1 fruit fly cellular context compared by ENCODE assay signal in the genomic region with DNA sequence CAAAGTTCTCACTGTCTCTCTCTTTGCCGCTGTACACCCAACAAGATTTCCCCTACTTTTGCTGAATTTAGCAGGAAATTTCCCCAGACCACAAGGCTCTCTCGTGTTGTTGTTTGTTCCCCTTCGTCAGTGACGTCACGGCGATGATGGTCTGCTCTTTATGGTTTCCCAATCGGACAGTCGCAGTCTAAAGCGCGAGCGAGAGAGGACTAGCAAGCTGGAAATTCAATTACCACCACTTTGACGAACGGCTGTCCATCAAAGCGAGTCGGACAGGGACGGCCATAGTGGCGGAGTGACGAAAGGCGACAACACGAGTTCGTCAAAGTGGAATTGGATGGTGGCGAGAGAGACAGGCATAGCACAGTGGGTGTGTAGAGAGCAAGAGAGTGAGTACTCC.
A peak's percentile ranks its signal among the peaks of the same experiment; 100 is the strongest.
TF ChIP-seq lines count a peak whose summit lies in the region.

No protein-coding gene starts in this region.

TF ChIP-seq in whole organism, embryonic, 481 proteins besides CTCF, POLR2A, EP300 and RAD21 (continued from another document and continues in another):
- peak; percentile 83 to 96 for TF ChIP-seq Trl (optimal IDR thresholded peaks at IDR 0.05; lab: Kevin White, UChicago)
- TF ChIP-seq Trl (GFP tag; optimal IDR thresholded peaks at IDR 0.05; lab: Kevin White, UChicago) = peak; percentile 65
- no peak for TF ChIP-seq gfzf (GFP tag; optimal IDR thresholded peaks at IDR 0.05; lab: Kevin White, UChicago)
- peak; percentile 79 for TF ChIP-seq Bgb (GFP tag; IDR thresholded peaks at IDR 0.05; lab: Robert Waterston, UW; ENCODE audit: partially characterized antibody)
- no peak for TF ChIP-seq ara (GFP tag; IDR thresholded peaks at IDR 0.05; lab: Robert Waterston, UW)
- no peak for TF ChIP-seq vvl (GFP tag; IDR thresholded peaks at IDR 0.05; lab: Robert Waterston, UW)
- TF ChIP-seq bcd (GFP tag; optimal IDR thresholded peaks at IDR 0.05; lab: Kevin White, UChicago) = no peak
- no peak for TF ChIP-seq row (GFP tag; IDR thresholded peaks at IDR 0.05; lab: Robert Waterston, UW)
- TF ChIP-seq CG17829 (tag; optimal IDR thresholded peaks at IDR 0.05; lab: Kevin White, UChicago) = peak; percentile 35
- TF ChIP-seq pb (GFP tag; optimal IDR thresholded peaks at IDR 0.05; lab: Kevin White, UChicago) = peak; percentile 65
- no peak for TF ChIP-seq CG11456 (GFP tag; IDR thresholded peaks at IDR 0.05; lab: Robert Waterston, UW)
- TF ChIP-seq CG11398 (GFP tag; optimal IDR thresholded peaks at IDR 0.05; lab: Kevin White, UChicago) = no peak
- no peak for TF ChIP-seq Med (GFP tag; lab: Kevin White, UChicago)
- peak; percentile 100 for TF ChIP-seq CG8478 (optimal IDR thresholded peaks at IDR 0.05; lab: Kevin White, UChicago)
- peak; percentile 3 for TF ChIP-seq az2 (GFP tag; optimal IDR thresholded peaks at IDR 0.05; lab: Kevin White, UChicago)
- no peak for TF ChIP-seq Sox102F (GFP tag; optimal IDR thresholded peaks at IDR 0.05; lab: Kevin White, UChicago)
- TF ChIP-seq Elba2 (GFP tag; optimal IDR thresholded peaks at IDR 0.05; lab: Kevin White, UChicago) = peak; percentile 98
- TF ChIP-seq onecut (GFP tag; IDR thresholded peaks at IDR 0.05; lab: Robert Waterston, UW) = no peak
- TF ChIP-seq Abd-B (GFP tag; optimal IDR thresholded peaks at IDR 0.05; lab: Kevin White, UChicago) = peak; percentile 81
- no peak for TF ChIP-seq CG6254 (GFP tag; optimal IDR thresholded peaks at IDR 0.05; lab: Kevin White, UChicago)
- no peak for TF ChIP-seq B-H1 (GFP tag; IDR thresholded peaks at IDR 0.05; lab: Robert Waterston, UW)
- TF ChIP-seq E2f1 (GFP tag; IDR thresholded peaks at IDR 0.05; lab: Robert Waterston, UW) = no peak
- TF ChIP-seq mld (GFP tag; IDR thresholded peaks at IDR 0.05; lab: Robert Waterston, UW; ENCODE audit: partially characterized antibody) = no peak
- TF ChIP-seq CG11723 (GFP tag; optimal IDR thresholded peaks at IDR 0.05; lab: Kevin White, UChicago) = no peak
- TF ChIP-seq Vsx1 (GFP tag; optimal IDR thresholded peaks at IDR 0.05; lab: Kevin White, UChicago) = peak; percentile 28
- no peak for TF ChIP-seq ranshi (GFP tag; IDR thresholded peaks at IDR 0.05; lab: Robert Waterston, UW)
- TF ChIP-seq Spps (tag; optimal IDR thresholded peaks at IDR 0.05; lab: Kevin White, UChicago) = no peak
- TF ChIP-seq CG30403 (GFP tag; optimal IDR thresholded peaks at IDR 0.05; lab: Kevin White, UChicago) = no peak
- no peak for TF ChIP-seq Lpt (GFP tag; optimal IDR thresholded peaks at IDR 0.05; lab: Kevin White, UChicago)
- TF ChIP-seq CG7987 (GFP tag; optimal IDR thresholded peaks at IDR 0.05; lab: Kevin White, UChicago) = no peak
- no peak for TF ChIP-seq her (GFP tag; optimal IDR thresholded peaks at IDR 0.05; lab: Kevin White, UChicago)
- TF ChIP-seq CG6813 (GFP tag; optimal IDR thresholded peaks at IDR 0.05; lab: Kevin White, UChicago) = no peak
- no peak for TF ChIP-seq B-H2 (GFP tag; optimal IDR thresholded peaks at IDR 0.05; lab: Kevin White, UChicago)
- no peak for TF ChIP-seq zfh2 (GFP tag; optimal IDR thresholded peaks at IDR 0.05; lab: Kevin White, UChicago)
- TF ChIP-seq CG6854 (GFP tag; optimal IDR thresholded peaks at IDR 0.05; lab: Kevin White, UChicago) = no peak
- TF ChIP-seq lbe (GFP tag; optimal IDR thresholded peaks at IDR 0.05; lab: Kevin White, UChicago) = no peak
- no peak for TF ChIP-seq Sry-δ (GFP tag; optimal IDR thresholded peaks at IDR 0.05; lab: Kevin White, UChicago)
- TF ChIP-seq Scr (GFP tag; IDR thresholded peaks at IDR 0.05; lab: Robert Waterston, UW; ENCODE audit: partially characterized antibody) = peak; percentile 61
- TF ChIP-seq pum (GFP tag; optimal IDR thresholded peaks at IDR 0.05; lab: Kevin White, UChicago) = no peak
- no peak for TF ChIP-seq CG13775 (GFP tag; optimal IDR thresholded peaks at IDR 0.05; lab: Kevin White, UChicago)
- no peak for TF ChIP-seq CG10959 (GFP tag; IDR thresholded peaks at IDR 0.05; lab: Robert Waterston, UW)
- TF ChIP-seq chif (GFP tag; optimal IDR thresholded peaks at IDR 0.05; lab: Kevin White, UChicago) = peak in 1 of 2 experiments; percentile 7
- peak; percentile 26 for TF ChIP-seq oc (tag; optimal IDR thresholded peaks at IDR 0.05; lab: Kevin White, UChicago)
- no peak for TF ChIP-seq fru (optimal IDR thresholded peaks at IDR 0.05; lab: Kevin White, UChicago)
- no peak for TF ChIP-seq CG2889 (GFP tag; IDR thresholded peaks at IDR 0.05; lab: Robert Waterston, UW)
- no peak for TF ChIP-seq Dp (GFP tag; optimal IDR thresholded peaks at IDR 0.05; lab: Kevin White, UChicago)
- no peak for TF ChIP-seq zf30C (GFP tag; optimal IDR thresholded peaks at IDR 0.05; lab: Kevin White, UChicago)
- TF ChIP-seq Optix (GFP tag; IDR thresholded peaks at IDR 0.05; lab: Robert Waterston, UW) = no peak
- TF ChIP-seq caup (GFP tag; optimal IDR thresholded peaks at IDR 0.05; lab: Kevin White, UChicago; ENCODE audit: severe bottlenecking) = no peak
- TF ChIP-seq CG3281 (GFP tag; optimal IDR thresholded peaks at IDR 0.05; lab: Kevin White, UChicago) = no peak
- TF ChIP-seq E2f2 (GFP tag; IDR thresholded peaks at IDR 0.05; lab: Robert Waterston, UW) = 0 out of 2 replicates have a peak, but pooled peaks have one; percentile 32
- TF ChIP-seq ac (GFP tag; optimal IDR thresholded peaks at IDR 0.05; lab: Kevin White, UChicago) = peak; percentile 48
- TF ChIP-seq fd64A (GFP tag; optimal IDR thresholded peaks at IDR 0.05; lab: Kevin White, UChicago) = no peak
- no peak for TF ChIP-seq corto (GFP tag; optimal IDR thresholded peaks at IDR 0.05; lab: Kevin White, UChicago)
- no peak for TF ChIP-seq ap (GFP tag; IDR thresholded peaks at IDR 0.05; lab: Robert Waterston, UW)
- TF ChIP-seq CG11247 (GFP tag; IDR thresholded peaks at IDR 0.05; lab: Robert Waterston, UW) = no peak
- no peak for TF ChIP-seq Ets97D (GFP tag; optimal IDR thresholded peaks at IDR 0.05; lab: Kevin White, UChicago)
- no peak for TF ChIP-seq CG8089 (GFP tag; optimal IDR thresholded peaks at IDR 0.05; lab: Kevin White, UChicago)
- TF ChIP-seq sna (GFP tag; IDR thresholded peaks at IDR 0.05; lab: Robert Waterston, UW; ENCODE audit: partially characterized antibody) = peak; percentile 80
- peak; percentile 44; the same call in 1 of the 2 replicates for TF ChIP-seq bbx (GFP tag; IDR thresholded peaks at IDR 0.05; lab: Robert Waterston, UW; ENCODE audit: partially characterized antibody)
- TF ChIP-seq CG11093 (GFP tag; IDR thresholded peaks at IDR 0.05; lab: Robert Waterston, UW) = no peak
- no peak for TF ChIP-seq Hr39 (optimal IDR thresholded peaks at IDR 0.05; lab: Kevin White, UChicago)
- peak; percentile 13; the same call in 1 of the 2 replicates for TF ChIP-seq CG9932 (GFP tag; IDR thresholded peaks at IDR 0.05; lab: Robert Waterston, UW)
- no peak for TF ChIP-seq CG18476 (GFP tag; optimal IDR thresholded peaks at IDR 0.05; lab: Kevin White, UChicago)
- no peak for TF ChIP-seq sim (GFP tag; IDR thresholded peaks at IDR 0.05; lab: Robert Waterston, UW)
- TF ChIP-seq CG10431 (GFP tag; optimal IDR thresholded peaks at IDR 0.05; lab: Kevin White, UChicago) = no peak
- TF ChIP-seq dmrt99B (tag; optimal IDR thresholded peaks at IDR 0.05; lab: Kevin White, UChicago) = no peak
- peak; percentile 52 for TF ChIP-seq CG8924 (tag; optimal IDR thresholded peaks at IDR 0.05; lab: Kevin White, UChicago)
- TF ChIP-seq Dbx (GFP tag; IDR thresholded peaks at IDR 0.05; lab: Robert Waterston, UW) = peak; percentile 57; the same call in 1 of the 3 replicates
- TF ChIP-seq wek (GFP tag; optimal IDR thresholded peaks at IDR 0.05; lab: Kevin White, UChicago) = no peak
- peak; percentile 81 for TF ChIP-seq tna (GFP tag; IDR thresholded peaks at IDR 0.05; lab: Robert Waterston, UW; ENCODE audit: partially characterized antibody)
- peak; percentile 66 for TF ChIP-seq kni (GFP tag; optimal IDR thresholded peaks at IDR 0.05; lab: Kevin White, UChicago)
- TF ChIP-seq z (GFP tag; IDR thresholded peaks at IDR 0.05; lab: Robert Waterston, UW) = peak; percentile 99
- no peak for TF ChIP-seq Lim3 (GFP tag; IDR thresholded peaks at IDR 0.05; lab: Robert Waterston, UW)
- TF ChIP-seq Bdp1 (GFP tag; optimal IDR thresholded peaks at IDR 0.05; lab: Kevin White, UChicago) = no peak
- TF ChIP-seq ftz-f1 (GFP tag; optimal IDR thresholded peaks at IDR 0.05; lab: Kevin White, UChicago) = peak; percentile 68
- peak; percentile 83 for TF ChIP-seq seq (GFP tag; IDR thresholded peaks at IDR 0.05; lab: Robert Waterston, UW)
- TF ChIP-seq Doc3 (GFP tag; IDR thresholded peaks at IDR 0.05; lab: Robert Waterston, UW; ENCODE audit: partially characterized antibody) = no peak
- peak; percentile 48; the same call in 2 of the 4 replicates for TF ChIP-seq Dll (GFP tag; IDR thresholded peaks at IDR 0.05; lab: Robert Waterston, UW; ENCODE audit: partially characterized antibody)
- no peak for TF ChIP-seq CG5245 (GFP tag; optimal IDR thresholded peaks at IDR 0.05; lab: Kevin White, UChicago)
- no peak for TF ChIP-seq shn (GFP tag; optimal IDR thresholded peaks at IDR 0.05; lab: Kevin White, UChicago)
- no peak for TF ChIP-seq CG10565 (GFP tag; optimal IDR thresholded peaks at IDR 0.05; lab: Kevin White, UChicago)
- no peak for TF ChIP-seq CG1647 (GFP tag; optimal IDR thresholded peaks at IDR 0.05; lab: Kevin White, UChicago)
- no peak for TF ChIP-seq lmd (GFP tag; IDR thresholded peaks at IDR 0.05; lab: Robert Waterston, UW)
- no peak for TF ChIP-seq CG1024 (GFP tag; IDR thresholded peaks at IDR 0.05; lab: Robert Waterston, UW)
- TF ChIP-seq CG15696 (tag; optimal IDR thresholded peaks at IDR 0.05; lab: Kevin White, UChicago) = no peak
- no peak for TF ChIP-seq CG1602 (GFP tag; optimal IDR thresholded peaks at IDR 0.05; lab: Kevin White, UChicago)
- TF ChIP-seq CG4282 (GFP tag; optimal IDR thresholded peaks at IDR 0.05; lab: Kevin White, UChicago) = no peak
- no peak for TF ChIP-seq CG6689 (GFP tag; IDR thresholded peaks at IDR 0.05; lab: Robert Waterston, UW)
- TF ChIP-seq CG10654 (GFP tag; optimal IDR thresholded peaks at IDR 0.05; lab: Kevin White, UChicago) = no peak
- peak; percentile 14 for TF ChIP-seq CG12071 (GFP tag; optimal IDR thresholded peaks at IDR 0.05; lab: Kevin White, UChicago)
- TF ChIP-seq Meics (GFP tag; optimal IDR thresholded peaks at IDR 0.05; lab: Kevin White, UChicago) = no peak
- no peak for TF ChIP-seq scrt (GFP tag; optimal IDR thresholded peaks at IDR 0.05; lab: Kevin White, UChicago)
- TF ChIP-seq CG33557 (GFP tag; optimal IDR thresholded peaks at IDR 0.05; lab: Kevin White, UChicago) = peak; percentile 43
- TF ChIP-seq CG13123 (GFP tag; optimal IDR thresholded peaks at IDR 0.05; lab: Kevin White, UChicago) = no peak
- TF ChIP-seq CG10979 (tag; optimal IDR thresholded peaks at IDR 0.05; lab: Kevin White, UChicago) = no peak
- TF ChIP-seq ken (GFP tag; IDR thresholded peaks at IDR 0.05; lab: Robert Waterston, UW) = no peak
- TF ChIP-seq ci (GFP tag; IDR thresholded peaks at IDR 0.05; lab: Robert Waterston, UW) = no peak
- no peak for TF ChIP-seq CG2875 (GFP tag; optimal IDR thresholded peaks at IDR 0.05; lab: Kevin White, UChicago)
- TF ChIP-seq zen (tag; optimal IDR thresholded peaks at IDR 0.05; lab: Kevin White, UChicago) = peak; percentile 90
- no peak for TF ChIP-seq CG8765 (GFP tag; IDR thresholded peaks at IDR 0.05; lab: Robert Waterston, UW)
- no peak for TF ChIP-seq jigr1 (GFP tag; IDR thresholded peaks at IDR 0.05; lab: Robert Waterston, UW)
- no peak for TF ChIP-seq CG17802 (tag; optimal IDR thresholded peaks at IDR 0.05; lab: Kevin White, UChicago)
- TF ChIP-seq gcm2 (GFP tag; optimal IDR thresholded peaks at IDR 0.05; lab: Kevin White, UChicago) = no peak
- no peak for TF ChIP-seq salm (tag; optimal IDR thresholded peaks at IDR 0.05; lab: Kevin White, UChicago)
- TF ChIP-seq CG17568 (GFP tag; optimal IDR thresholded peaks at IDR 0.05; lab: Kevin White, UChicago) = no peak
- TF ChIP-seq CG2120 (GFP tag; optimal IDR thresholded peaks at IDR 0.05; lab: Kevin White, UChicago) = no peak
- no peak for TF ChIP-seq Rx (GFP tag; IDR thresholded peaks at IDR 0.05; lab: Robert Waterston, UW)
- TF ChIP-seq sug (tag; optimal IDR thresholded peaks at IDR 0.05; lab: Kevin White, UChicago) = no peak
- TF ChIP-seq Bteb2 (GFP tag; optimal IDR thresholded peaks at IDR 0.05; lab: Kevin White, UChicago) = peak; percentile 1
- peak; percentile 64; the same call in 1 of the 2 replicates for TF ChIP-seq rib (GFP tag; IDR thresholded peaks at IDR 0.05; lab: Robert Waterston, UW)
- TF ChIP-seq dan (GFP tag; IDR thresholded peaks at IDR 0.05; lab: Robert Waterston, UW) = no peak
- peak; percentile 89 for TF ChIP-seq Deaf1 (tag; optimal IDR thresholded peaks at IDR 0.05; lab: Kevin White, UChicago)
- TF ChIP-seq CG3726 (GFP tag; IDR thresholded peaks at IDR 0.05; lab: Robert Waterston, UW) = no peak
- peak; percentile 35; the same call in 1 of the 2 replicates for TF ChIP-seq MBD-R2 (GFP tag; IDR thresholded peaks at IDR 0.05; lab: Robert Waterston, UW)
- peak; percentile 88 for TF ChIP-seq ewg (GFP tag; optimal IDR thresholded peaks at IDR 0.05; lab: Kevin White, UChicago)
- TF ChIP-seq CG17912 (GFP tag; optimal IDR thresholded peaks at IDR 0.05; lab: Kevin White, UChicago) = peak; percentile 32
- no peak for TF ChIP-seq Fer2 (tag; optimal IDR thresholded peaks at IDR 0.05; lab: Kevin White, UChicago)
- TF ChIP-seq luna (GFP tag; optimal IDR thresholded peaks at IDR 0.05; lab: Kevin White, UChicago) = no peak
- TF ChIP-seq Drgx (GFP tag; IDR thresholded peaks at IDR 0.05; lab: Robert Waterston, UW) = no peak
- TF ChIP-seq Doc2 (GFP tag; IDR thresholded peaks at IDR 0.05; lab: Robert Waterston, UW) = no peak
- TF ChIP-seq fu2 (GFP tag; optimal IDR thresholded peaks at IDR 0.05; lab: Kevin White, UChicago) = no peak
- TF ChIP-seq Nf-YA (GFP tag; IDR thresholded peaks at IDR 0.05; lab: Robert Waterston, UW) = peak; percentile 93
- peak; percentile 35 for TF ChIP-seq CG1603 (tag; optimal IDR thresholded peaks at IDR 0.05; lab: Kevin White, UChicago)
- peak; percentile 78 for TF ChIP-seq sens (GFP tag; lab: Kevin White, UChicago)
- TF ChIP-seq Atf3 (GFP tag; optimal IDR thresholded peaks at IDR 0.05; lab: Kevin White, UChicago) = peak; percentile 75
- no peak for TF ChIP-seq CG9727 (GFP tag; optimal IDR thresholded peaks at IDR 0.05; lab: Kevin White, UChicago)
- TF ChIP-seq yki (optimal IDR thresholded peaks at IDR 0.05; lab: Kevin White, UChicago) = no peak
- no peak for TF ChIP-seq Eip74EF (GFP tag; optimal IDR thresholded peaks at IDR 0.05; lab: Kevin White, UChicago)
- TF ChIP-seq CrebB (tag; optimal IDR thresholded peaks at IDR 0.05; lab: Kevin White, UChicago) = peak; percentile 60
- peak; percentile 76 for TF ChIP-seq ash1 (GFP tag; optimal IDR thresholded peaks at IDR 0.05; lab: Kevin White, UChicago)
- TF ChIP-seq nom (GFP tag; optimal IDR thresholded peaks at IDR 0.05; lab: Kevin White, UChicago) = no peak
